Worm (Caenorhabditis elegans): Measurements from ENCODE around the gene F26D2.15.

DNA sequence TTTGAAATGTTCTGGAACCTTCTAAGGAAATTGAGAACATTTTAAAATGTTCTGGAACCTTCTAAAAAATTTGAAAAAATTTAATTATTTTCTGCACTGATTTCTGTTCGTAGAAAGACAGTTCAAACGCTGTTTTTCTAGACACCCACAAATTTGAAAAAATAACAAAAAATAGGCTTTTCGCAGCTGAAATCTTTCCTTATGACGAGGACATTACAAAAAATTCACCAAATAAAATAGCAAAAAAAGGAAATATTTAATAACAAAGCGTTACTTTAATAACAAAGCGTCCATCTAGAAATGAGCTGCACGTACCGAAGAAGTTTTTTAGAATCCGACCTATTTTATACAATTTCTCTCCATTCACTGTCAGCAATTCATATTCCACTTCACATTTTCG lies 6.0 kb downstream of the F26D2.15 start, which contains the start of gene srh-141:
- TF ChIP-seq nhr-25 (tag; optimal IDR thresholded peaks at IDR 0.05) (no peak), ztf-11 (tag; optimal IDR thresholded peaks at IDR 0.05) (no peak), nhr-67 (tag; optimal IDR thresholded peaks at IDR 0.05) (no peak), fkh-10 (GFP tag; optimal IDR thresholded peaks at IDR 0.05) (no peak)

Data from whole organism, L3 larva.